Worm (Caenorhabditis elegans): ENCODE results near the gene C45G9.11.

Gene C45G9.11

DNA sequence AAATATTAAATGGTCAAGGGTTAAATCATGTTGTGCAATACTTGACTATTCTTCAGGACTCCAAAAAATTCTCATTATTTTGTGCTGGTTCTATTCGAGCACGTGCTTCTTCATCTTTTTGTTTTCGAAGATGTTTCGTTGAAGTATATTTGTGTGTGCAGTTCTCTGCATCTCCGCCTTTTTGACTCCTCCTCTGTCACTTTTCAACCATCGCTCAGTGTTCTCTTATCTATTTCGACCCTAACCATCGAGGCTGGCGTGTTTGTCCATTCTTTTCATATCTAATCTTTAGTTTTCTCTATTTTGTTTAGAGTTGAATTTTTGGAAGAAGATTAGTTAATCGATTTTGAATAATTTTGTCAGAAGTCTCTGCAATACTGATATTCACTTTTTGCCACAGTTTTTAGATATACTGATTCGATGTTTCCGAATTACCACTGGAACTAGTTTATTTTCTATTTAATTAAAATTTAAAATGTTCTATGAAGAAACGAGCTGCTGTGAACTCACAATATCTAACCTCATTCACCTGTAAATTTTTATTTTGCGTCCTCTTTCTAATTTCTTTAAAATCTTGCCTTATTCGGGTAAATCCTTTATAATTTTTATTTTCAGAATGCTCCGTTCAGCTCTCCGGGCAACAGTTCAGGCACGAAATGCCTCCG, 8.8 kb upstream of the C45G9.11 start, which contains the start of gene alh-1:
TSS of gene alh-1 (plus strand) at position 615 of the 665 bp plus-strand sequence.
- TF ChIP-seq lin-39 (tag; optimal IDR thresholded peaks at IDR 0.05) (peak; percentile 9), ceh-28 (tag; optimal IDR thresholded peaks at IDR 0.05) (no peak), ceh-9 (tag; optimal IDR thresholded peaks at IDR 0.05) (no peak), R02D3.7 (tag; optimal IDR thresholded peaks at IDR 0.05) (no peak), pqm-1 (tag; optimal IDR thresholded peaks at IDR 0.05) (peak; percentile 61), nhr-25 (tag; optimal IDR thresholded peaks at IDR 0.05) (no peak), fos-1 (tag; optimal IDR thresholded peaks at IDR 0.05) (no peak), ceh-16 (tag; optimal IDR thresholded peaks at IDR 0.05) (no peak), eor-1 (tag; optimal IDR thresholded peaks at IDR 0.05) (no peak), egl-27 (tag; optimal IDR thresholded peaks at IDR 0.05) (no peak), nhr-12 (tag; optimal IDR thresholded peaks at IDR 0.05) (no peak), pha-4 (tag; optimal IDR thresholded peaks at IDR 0.05) (peak; percentile 74), nhr-23 (tag; optimal IDR thresholded peaks at IDR 0.05) (no peak), skn-1 (tag; optimal IDR thresholded peaks at IDR 0.05) (no peak), nhr-77 (tag; optimal IDR thresholded peaks at IDR 0.05) (no peak), nhr-28 (tag; optimal IDR thresholded peaks at IDR 0.05) (no peak), elt-1 (tag; optimal IDR thresholded peaks at IDR 0.05) (peak; percentile 77), elt-2 (tag; optimal IDR thresholded peaks at IDR 0.05) (peak; percentile 79), nhr-43 (tag; optimal IDR thresholded peaks at IDR 0.05; ENCODE audit: poor library complexity, severe bottlenecking) (no peak), elt-3 (tag; optimal IDR thresholded peaks at IDR 0.05) (no peak), snpc-4 (tag; optimal IDR thresholded peaks at IDR 0.05) (peak; percentile 17)

DNA sequence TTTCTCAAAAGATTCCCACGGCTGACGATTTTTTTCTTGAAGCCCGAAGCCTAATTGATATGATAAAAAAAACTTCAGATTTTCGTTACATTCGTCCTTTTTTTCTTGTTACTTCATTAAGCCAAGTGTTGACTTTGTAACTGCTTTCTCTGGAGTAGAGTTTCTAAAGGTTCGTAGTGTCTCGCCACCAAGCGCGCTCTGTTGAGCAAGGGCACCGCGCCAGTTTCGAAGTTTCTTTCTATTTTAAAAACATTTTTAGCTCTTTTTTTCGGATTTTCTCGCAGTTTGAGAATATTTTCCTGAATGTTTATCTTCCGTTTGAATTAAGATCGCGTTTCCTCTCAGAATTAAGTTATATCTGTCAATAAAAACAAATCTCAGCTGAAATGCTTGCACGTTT, 8.0 kb upstream of the C45G9.11 start:
- no peak for TF ChIP-seq egl-5 (tag; optimal IDR thresholded peaks at IDR 0.05)
- no peak for TF ChIP-seq eor-1 (tag; optimal IDR thresholded peaks at IDR 0.05)
- no peak for TF ChIP-seq ceh-82 (tag; optimal IDR thresholded peaks at IDR 0.05)
- no peak for TF ChIP-seq lin-39 (tag; optimal IDR thresholded peaks at IDR 0.05)
- no peak for TF ChIP-seq jun-1 (tag; optimal IDR thresholded peaks at IDR 0.05)
- TF ChIP-seq egl-27 (tag; optimal IDR thresholded peaks at IDR 0.05), result no peak
- no peak for TF ChIP-seq nhr-77 (tag; optimal IDR thresholded peaks at IDR 0.05)
- no peak for TF ChIP-seq skn-1 (tag; optimal IDR thresholded peaks at IDR 0.05)
- no peak for TF ChIP-seq ceh-9 (tag; optimal IDR thresholded peaks at IDR 0.05)
- TF ChIP-seq unc-39 (tag; optimal IDR thresholded peaks at IDR 0.05), result no peak
- no peak for TF ChIP-seq nhr-237 (tag; optimal IDR thresholded peaks at IDR 0.05)

DNA sequence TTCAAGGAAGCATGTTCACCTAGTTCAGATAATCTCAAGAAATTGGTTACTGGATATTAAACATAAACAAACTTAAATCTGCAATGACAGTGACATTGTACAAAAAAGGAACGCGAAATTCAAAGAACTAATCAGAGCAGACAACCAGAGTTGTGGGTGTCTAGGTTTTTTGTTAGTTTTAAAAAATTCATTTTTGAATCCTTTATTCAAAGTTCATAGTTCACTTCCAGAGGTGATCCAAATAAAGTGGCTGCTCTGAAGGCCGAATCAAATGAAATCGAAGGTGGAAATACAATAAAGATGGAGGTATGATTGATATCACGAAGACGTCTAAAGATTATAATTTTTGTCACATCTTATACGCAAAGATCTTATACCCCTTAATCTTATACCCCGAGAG, 5.9 kb upstream of the C45G9.11 start, which contains the start of gene ttbk-6:
TSS of gene ttbk-6 (plus strand) at position 301 of the 400 bp plus-strand sequence.
- TF ChIP-seq lin-39 (tag; optimal IDR thresholded peaks at IDR 0.05), result no peak
- no peak for TF ChIP-seq fkh-2 (tag; optimal IDR thresholded peaks at IDR 0.05)
- TF ChIP-seq fos-1 (tag; optimal IDR thresholded peaks at IDR 0.05), result no peak
- no peak for TF ChIP-seq eor-1 (tag; optimal IDR thresholded peaks at IDR 0.05)
- no peak for TF ChIP-seq nhr-43 (tag; optimal IDR thresholded peaks at IDR 0.05; ENCODE audit: poor library complexity, severe bottlenecking)
- TF ChIP-seq pqm-1 (tag; optimal IDR thresholded peaks at IDR 0.05), result no peak
- TF ChIP-seq nhr-77 (tag; optimal IDR thresholded peaks at IDR 0.05), result no peak
- TF ChIP-seq nhr-28 (tag; optimal IDR thresholded peaks at IDR 0.05), result no peak
- no peak for TF ChIP-seq unc-39 (tag; optimal IDR thresholded peaks at IDR 0.05)
- TF ChIP-seq elt-1 (tag; optimal IDR thresholded peaks at IDR 0.05), result no peak
- no peak for TF ChIP-seq lin-15B (tag; optimal IDR thresholded peaks at IDR 0.05)
- TF ChIP-seq sea-2 (GFP tag; optimal IDR thresholded peaks at IDR 0.05), result no peak
- no peak for TF ChIP-seq egl-27 (tag; optimal IDR thresholded peaks at IDR 0.05)

DNA sequence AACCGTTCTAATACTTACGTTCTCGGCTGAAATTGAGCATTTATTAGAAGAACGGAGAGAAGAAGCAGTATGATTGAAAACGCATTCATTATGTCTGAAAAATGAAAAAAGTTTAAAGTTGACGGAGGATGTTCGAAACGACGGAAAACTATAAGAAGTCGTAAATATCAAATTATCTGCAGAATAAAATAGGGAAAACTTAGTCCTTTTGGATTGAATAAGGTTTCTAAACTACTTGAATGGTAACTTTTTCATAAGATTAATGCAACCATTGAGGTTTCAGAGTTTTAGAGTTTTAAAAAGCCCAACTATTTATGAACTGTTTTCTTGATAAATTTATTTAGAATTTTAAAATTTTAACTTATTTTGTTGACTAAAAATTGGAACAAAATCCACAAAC, 3.0 kb upstream of the C45G9.11 start, which contains the start of gene C45G9.12:
TSS of gene C45G9.12 (minus strand) at position 101 of the 400 bp plus-strand sequence.
- no peak for TF ChIP-seq ceh-28 (tag; optimal IDR thresholded peaks at IDR 0.05)
- no peak for TF ChIP-seq lin-39 (tag; optimal IDR thresholded peaks at IDR 0.05)
- no peak for TF ChIP-seq nhr-67 (tag; optimal IDR thresholded peaks at IDR 0.05)
- TF ChIP-seq ceh-82 (tag; optimal IDR thresholded peaks at IDR 0.05), result no peak
- TF ChIP-seq daf-12 (tag; optimal IDR thresholded peaks at IDR 0.05), result no peak
- no peak for TF ChIP-seq fkh-10 (GFP tag; optimal IDR thresholded peaks at IDR 0.05)
- TF ChIP-seq fos-1 (tag; optimal IDR thresholded peaks at IDR 0.05), result no peak
- no peak for TF ChIP-seq lsy-12 (tag; optimal IDR thresholded peaks at IDR 0.05)
- TF ChIP-seq ceh-16 (tag; optimal IDR thresholded peaks at IDR 0.05), result no peak
- TF ChIP-seq ztf-11 (tag; optimal IDR thresholded peaks at IDR 0.05), result no peak
- TF ChIP-seq nhr-11 (tag; optimal IDR thresholded peaks at IDR 0.05), result no peak
- TF ChIP-seq nfya-1 (tag; optimal IDR thresholded peaks at IDR 0.05; ENCODE audit: insufficient read depth), result no peak
- no peak for TF ChIP-seq egl-27 (tag; optimal IDR thresholded peaks at IDR 0.05)
- no peak for TF ChIP-seq mml-1 (tag; optimal IDR thresholded peaks at IDR 0.05)
- no peak for TF ChIP-seq skn-1 (tag; optimal IDR thresholded peaks at IDR 0.05)
- no peak for TF ChIP-seq pha-4 (tag; optimal IDR thresholded peaks at IDR 0.05)
- TF ChIP-seq aly-2 (tag; optimal IDR thresholded peaks at IDR 0.05), result no peak

Data from whole organism, L3 larva.